Fruit fly (Drosophila melanogaster): ENCODE data around the gene rhea.

dm6 chr3L:8603880-8604692, 59.3 kb downstream of the rhea start, which contains the start of the genes CG5989 and CG6282:
- TF ChIP-seq Met (GFP tag; optimal IDR thresholded peaks at IDR 0.05) (peak; percentile 45), CG6792 (GFP tag; optimal IDR thresholded peaks at IDR 0.05) (no peak), fkh (GFP tag; optimal IDR thresholded peaks at IDR 0.05) (peak; percentile 72)
